Worm (Caenorhabditis elegans): Measurements from ENCODE around the gene oac-54.

The oac-54 gene

ce11 chrII:9157125-9157524, 786 bp upstream of the oac-54 start:
- no peak for TF ChIP-seq ztf-29 (GFP tag; IDR thresholded peaks at IDR 0.05)
- no peak for TF ChIP-seq T22C8.4 (GFP tag; IDR thresholded peaks at IDR 0.05)
- TF ChIP-seq klf-2 (GFP tag; conservative IDR thresholded peaks at IDR 0.05): no peak
- no peak for TF ChIP-seq med-1 (GFP tag; optimal IDR thresholded peaks at IDR 0.05; ENCODE audit: insufficient read depth)
- TF ChIP-seq ref-1 (GFP tag; conservative IDR thresholded peaks at IDR 0.05): no peak
- TF ChIP-seq flt-1 (GFP tag; IDR thresholded peaks at IDR 0.05): no peak
- TF ChIP-seq tab-1 (GFP tag; IDR thresholded peaks at IDR 0.05): no peak
- TF ChIP-seq ztf-23 (GFP tag; IDR thresholded peaks at IDR 0.05): no peak

ce11 chrII:9160197-9160806, 2.4 kb downstream of the oac-54 start:
- TF ChIP-seq T22C8.4 (GFP tag; IDR thresholded peaks at IDR 0.05) (no peak), flt-1 (GFP tag; IDR thresholded peaks at IDR 0.05) (no peak), ztf-23 (GFP tag; IDR thresholded peaks at IDR 0.05) (no peak), ztf-29 (GFP tag; IDR thresholded peaks at IDR 0.05) (no peak), ref-1 (GFP tag; conservative IDR thresholded peaks at IDR 0.05) (no peak), med-1 (GFP tag; optimal IDR thresholded peaks at IDR 0.05; ENCODE audit: insufficient read depth) (no peak), klf-2 (GFP tag; conservative IDR thresholded peaks at IDR 0.05) (no peak), tab-1 (GFP tag; IDR thresholded peaks at IDR 0.05) (no peak), cog-1 (tag; optimal IDR thresholded peaks at IDR 0.05) (no peak)

- no peak for TF ChIP-seq flt-1 (GFP tag; IDR thresholded peaks at IDR 0.05)
These were observed 3.1 kb downstream of the oac-54 start, which contains the start of gene rhy-1 for ce11 chrII:9161023-9161422. Gene rhy-1 (plus strand): TSS chrII:9161379.

- no peak for TF ChIP-seq cog-1 (tag; optimal IDR thresholded peaks at IDR 0.05)
These were observed 5.4 kb downstream of the oac-54 start for ce11 chrII:9163348-9163747.

- 0 out of 2 replicates have a peak, but pooled peaks have one; percentile 5 for TF ChIP-seq flt-1 (GFP tag; IDR thresholded peaks at IDR 0.05)
- no peak for TF ChIP-seq tab-1 (GFP tag; IDR thresholded peaks at IDR 0.05)
- no peak for TF ChIP-seq ztf-23 (GFP tag; IDR thresholded peaks at IDR 0.05)
- TF ChIP-seq ztf-29 (GFP tag; IDR thresholded peaks at IDR 0.05): no peak
- no peak for TF ChIP-seq T22C8.4 (GFP tag; IDR thresholded peaks at IDR 0.05)
- TF ChIP-seq med-1 (GFP tag; optimal IDR thresholded peaks at IDR 0.05; ENCODE audit: insufficient read depth): no peak
- no peak for TF ChIP-seq klf-2 (GFP tag; conservative IDR thresholded peaks at IDR 0.05)
- TF ChIP-seq ref-1 (GFP tag; conservative IDR thresholded peaks at IDR 0.05): no peak
These were observed 8.0 kb downstream of the oac-54 start, which contains the start of gene W07A12.8 for ce11 chrII:9165762-9166460. Gene W07A12.8 (minus strand): TSS chrII:9165812.

- TF ChIP-seq tab-1 (GFP tag; IDR thresholded peaks at IDR 0.05): no peak
- no peak for TF ChIP-seq T22C8.4 (GFP tag; IDR thresholded peaks at IDR 0.05)
- no peak for TF ChIP-seq ref-1 (GFP tag; conservative IDR thresholded peaks at IDR 0.05)
- TF ChIP-seq cog-1 (tag; optimal IDR thresholded peaks at IDR 0.05): no peak
- no peak for TF ChIP-seq ztf-23 (GFP tag; IDR thresholded peaks at IDR 0.05)
- no peak for TF ChIP-seq ztf-29 (GFP tag; IDR thresholded peaks at IDR 0.05)
- TF ChIP-seq klf-2 (GFP tag; conservative IDR thresholded peaks at IDR 0.05): no peak
- no peak for TF ChIP-seq med-1 (GFP tag; optimal IDR thresholded peaks at IDR 0.05; ENCODE audit: insufficient read depth)
- TF ChIP-seq flt-1 (GFP tag; IDR thresholded peaks at IDR 0.05): no peak
These were observed 9.8 kb downstream of the oac-54 start, which contains the start of gene T23G7.3 for ce11 chrII:9167730-9168129. Gene T23G7.3 (minus strand): TSS chrII:9167830.

ce11 chrII:9169450-9169960, 11.6 kb downstream of the oac-54 start, which contains the start of gene dpl-1:
Gene dpl-1 (plus strand): TSS chrII:9169910.
- TF ChIP-seq T22C8.4 (GFP tag; IDR thresholded peaks at IDR 0.05) (no peak), ref-1 (GFP tag; conservative IDR thresholded peaks at IDR 0.05) (no peak)

- TF ChIP-seq med-1 (GFP tag; optimal IDR thresholded peaks at IDR 0.05; ENCODE audit: insufficient read depth) (no peak), tab-1 (GFP tag; IDR thresholded peaks at IDR 0.05) (no peak), cog-1 (tag; optimal IDR thresholded peaks at IDR 0.05) (no peak), ztf-23 (GFP tag; IDR thresholded peaks at IDR 0.05) (no peak), flt-1 (GFP tag; IDR thresholded peaks at IDR 0.05) (no peak), ztf-29 (GFP tag; IDR thresholded peaks at IDR 0.05) (no peak), klf-2 (GFP tag; conservative IDR thresholded peaks at IDR 0.05) (no peak), ref-1 (GFP tag; conservative IDR thresholded peaks at IDR 0.05) (no peak), T22C8.4 (GFP tag; IDR thresholded peaks at IDR 0.05) (no peak)
These were observed 12.1 kb downstream of the oac-54 start for ce11 chrII:9170048-9170447.

- TF ChIP-seq ztf-23 (GFP tag; IDR thresholded peaks at IDR 0.05) (no peak), cog-1 (tag; optimal IDR thresholded peaks at IDR 0.05) (no peak), ztf-29 (GFP tag; IDR thresholded peaks at IDR 0.05) (no peak), klf-2 (GFP tag; conservative IDR thresholded peaks at IDR 0.05) (no peak), flt-1 (GFP tag; IDR thresholded peaks at IDR 0.05) (no peak), ref-1 (GFP tag; conservative IDR thresholded peaks at IDR 0.05) (no peak), tab-1 (GFP tag; IDR thresholded peaks at IDR 0.05) (no peak), T22C8.4 (GFP tag; IDR thresholded peaks at IDR 0.05) (no peak), med-1 (GFP tag; optimal IDR thresholded peaks at IDR 0.05; ENCODE audit: insufficient read depth) (no peak)
These were observed 12.9 kb downstream of the oac-54 start for ce11 chrII:9170851-9171250.

Measured in whole organism, midembryonic.